Fruit fly (Drosophila melanogaster) whole organism, embryonic: ENCODE data around the gene CG13144.
A peak's percentile ranks its signal among the peaks of the same experiment; 100 is the strongest.

Experiments used
- Atf-2 ChIP-seq: fragments of 200-800 bp; sonication (Bioruptor generic); optimal IDR thresholded peaks from 2 replicates; lab custom pipeline; 2016; ENCODE audit warnings: missing biosample characterization, missing genetic modification characterization
- B-H2 ChIP-seq: fragments of 200-800 bp; sonication (Bioruptor generic); optimal IDR thresholded peaks from 2 replicates; lab custom pipeline; 2018; ENCODE audit warnings: missing biosample characterization, mild to moderate bottlenecking, missing genetic modification characterization
- Blimp-1 ChIP-seq: fragments of 200-800 bp; sonication (Bioruptor generic); optimal IDR thresholded peaks from 3 replicates; lab custom pipeline; 2018; ENCODE audit warnings: missing biosample characterization, missing genetic modification characterization, mild to moderate bottlenecking, moderate library complexity, missing genetic modification reagents
- CG10147 ChIP-seq: fragments of 200-800 bp; sonication (Bioruptor generic); optimal IDR thresholded peaks from 2 replicates; lab custom pipeline; 2019; ENCODE audit warnings: missing biosample characterization, mild to moderate bottlenecking, missing genetic modification characterization, moderate library complexity
- CG10462 ChIP-seq: fragments of 200-800 bp; sonication (Bioruptor generic); optimal IDR thresholded peaks from 2 replicates; lab custom pipeline; 2016; ENCODE audit warnings: missing biosample characterization, missing genetic modification characterization
- CG11695 ChIP-seq: fragments of 200-800 bp; sonication (Bioruptor generic); IDR thresholded peaks from 3 replicates; pipeline ENCODE4 v1.3.6; 2022; ENCODE audit warnings: missing biosample characterization, missing genetic modification characterization
- CG12236 ChIP-seq: fragments of 200-800 bp; sonication (Bioruptor generic); optimal IDR thresholded peaks from 2 replicates; lab custom pipeline; 2016; ENCODE audit warnings: missing biosample characterization, missing genetic modification characterization
- CG1647 ChIP-seq: fragments of 200-800 bp; sonication (Bioruptor generic); optimal IDR thresholded peaks from 3 replicates; lab custom pipeline; 2016; ENCODE audit warnings: missing biosample characterization, missing genetic modification characterization
- CG17359 ChIP-seq: fragments of 200-800 bp; sonication (Bioruptor generic); optimal IDR thresholded peaks from 3 replicates; lab custom pipeline; 2018; ENCODE audit warnings: missing biosample characterization, mild to moderate bottlenecking, missing genetic modification characterization, moderate library complexity
- CG1792 ChIP-seq: fragments of 200-800 bp; sonication (Bioruptor generic); optimal IDR thresholded peaks from 2 replicates; lab custom pipeline; 2016; ENCODE audit warnings: missing biosample characterization, missing genetic modification characterization
- CG1832 ChIP-seq: fragments of 200-800 bp; sonication (Bioruptor generic); optimal IDR thresholded peaks from 2 replicates; lab custom pipeline; 2017; ENCODE audit warnings: missing biosample characterization, mild to moderate bottlenecking, missing genetic modification characterization, inconsistent platforms
- CG18764 ChIP-seq: fragments of 200-800 bp; sonication (Bioruptor generic); optimal IDR thresholded peaks from 3 replicates; lab custom pipeline; 2016; ENCODE audit warnings: missing biosample characterization, missing genetic modification characterization
- CG2875 ChIP-seq: fragments of 200-800 bp; sonication (Bioruptor generic); optimal IDR thresholded peaks from 2 replicates; lab custom pipeline; 2017; ENCODE audit warnings: missing biosample characterization, mild to moderate bottlenecking, missing genetic modification characterization, missing genetic modification reagents
- CG30431 ChIP-seq: fragments of 200-800 bp; sonication (Bioruptor generic); optimal IDR thresholded peaks from 2 replicates; lab custom pipeline; 2017; ENCODE audit warnings: missing biosample characterization, missing genetic modification characterization
- CG31441 ChIP-seq: fragments of 200-800 bp; sonication (Bioruptor generic); IDR thresholded peaks from 2 replicates; pipeline ENCODE4 v1.3.6; 2022; ENCODE audit warnings: missing biosample characterization, missing genetic modification characterization
- CG32767 ChIP-seq: fragments of 200-800 bp; sonication (Bioruptor generic); IDR thresholded peaks from 2 replicates; pipeline ENCODE4 v1.3.6; 2022; ENCODE audit warnings: missing biosample characterization, missing genetic modification characterization
- CG32772 ChIP-seq: fragments of 200-800 bp; sonication (Bioruptor generic); IDR thresholded peaks from 2 replicates; pipeline ENCODE4 v1.3.6; 2022; ENCODE audit warnings: missing biosample characterization, missing genetic modification characterization
- CG43689 ChIP-seq: fragments of 200-800 bp; sonication (Bioruptor generic); IDR thresholded peaks from 2 replicates; pipeline ENCODE4 v1.3.6; 2022; ENCODE audit warnings: missing biosample characterization, missing genetic modification characterization
- CG4404 ChIP-seq: fragments of 200-800 bp; sonication (Bioruptor generic); IDR thresholded peaks from 2 replicates; pipeline ENCODE4 v1.3.6; 2022; ENCODE audit warnings: missing biosample characterization, missing genetic modification characterization
- CG4820 ChIP-seq: fragments of 200-800 bp; sonication (Bioruptor generic); optimal IDR thresholded peaks from 3 replicates; lab custom pipeline; 2016; ENCODE audit warnings: missing biosample characterization, missing genetic modification characterization
- CG4854 ChIP-seq: fragments of 200-800 bp; sonication (Bioruptor generic); optimal IDR thresholded peaks from 2 replicates; lab custom pipeline; 2016; ENCODE audit warnings: missing biosample characterization, missing genetic modification characterization, inconsistent platforms
- CG6683 ChIP-seq: fragments of 200-800 bp; sonication (Bioruptor generic); optimal IDR thresholded peaks from 2 replicates; lab custom pipeline; 2017; ENCODE audit warnings: missing biosample characterization, mild to moderate bottlenecking, missing genetic modification characterization, missing genetic modification reagents
- CG6813 ChIP-seq: fragments of 200-800 bp; sonication (Bioruptor generic); optimal IDR thresholded peaks from 2 replicates; lab custom pipeline; 2017; ENCODE audit warnings: missing biosample characterization, missing genetic modification characterization, mild to moderate bottlenecking, moderate library complexity, missing genetic modification reagents
- CG8924 ChIP-seq: fragments of 200-800 bp; optimal IDR thresholded peaks from 3 replicates; lab custom pipeline; 2019; ENCODE audit warnings: missing biosample characterization, mild to moderate bottlenecking, missing genetic modification characterization, moderate library complexity
- CG9215 ChIP-seq: fragments of 200-800 bp; sonication (Bioruptor generic); IDR thresholded peaks from 2 replicates; pipeline ENCODE4 v1.3.6; 2022; ENCODE audit warnings: missing biosample characterization, missing genetic modification characterization
- D19B ChIP-seq: fragments of 200-800 bp; sonication (Bioruptor generic); optimal IDR thresholded peaks from 2 replicates; lab custom pipeline; 2017; ENCODE audit warnings: missing biosample characterization, mild to moderate bottlenecking, missing genetic modification characterization
- Dll ChIP-seq: fragments of 200-800 bp; sonication (Bioruptor generic); IDR thresholded peaks from 4 replicates; pipeline ENCODE4 v1.3.6; 2022; ENCODE audit warnings: missing biosample characterization, missing genetic modification characterization; ENCODE audit not compliant: partially characterized antibody
- E2f2 ChIP-seq: fragments of 200-800 bp; sonication (Bioruptor generic); IDR thresholded peaks from 2 replicates; pipeline ENCODE4 v1.3.6; 2022; ENCODE audit warnings: missing biosample characterization, missing genetic modification characterization
- Gsc ChIP-seq: fragments of 200-800 bp; sonication (Bioruptor generic); IDR thresholded peaks from 2 replicates; pipeline ENCODE4 v1.3.6; 2022; ENCODE audit warnings: missing biosample characterization, missing genetic modification characterization
- HmgZ ChIP-seq: fragments of 200-800 bp; sonication (Bioruptor generic); optimal IDR thresholded peaks from 2 replicates; lab custom pipeline; 2018; ENCODE audit warnings: missing biosample characterization, mild to moderate bottlenecking, missing genetic modification characterization
- Hr51 ChIP-seq, 2 experiments: fragments of 200-800 bp; sonication (Bioruptor generic); optimal IDR thresholded peaks; 2 replicates in 1 of 2; 3 replicates in 1 of 2; lab custom pipeline; 2016 to 2018; ENCODE audit warnings: missing biosample characterization in 2 of 2, missing genetic modification characterization in 2 of 2, mild to moderate bottlenecking in 1 of 2, moderate library complexity in 1 of 2
- Mad ChIP-seq: fragments of 200-800 bp; sonication (Bioruptor generic); optimal IDR thresholded peaks from 2 replicates; lab custom pipeline; 2016; ENCODE audit warnings: missing biosample characterization, missing genetic modification characterization
- Med ChIP-seq: fragments of 200-800 bp; sonication (Bioruptor generic); peaks from one replicate; lab custom pipeline; 2016; ENCODE audit warnings: missing biosample characterization, missing genetic modification characterization, mild to moderate bottlenecking, inconsistent platforms, moderate library complexity
- Optix ChIP-seq: fragments of 200-800 bp; sonication (Bioruptor generic); IDR thresholded peaks from 3 replicates; pipeline ENCODE4 v1.3.6; 2022; ENCODE audit warnings: missing biosample characterization, missing genetic modification characterization
- Scr ChIP-seq: fragments of 200-800 bp; sonication (Bioruptor generic); IDR thresholded peaks from 2 replicates; pipeline ENCODE4 v1.3.6; 2022; ENCODE audit warnings: missing biosample characterization, missing genetic modification characterization; ENCODE audit not compliant: partially characterized antibody
- Six4 ChIP-seq: fragments of 200-800 bp; sonication (Bioruptor generic); optimal IDR thresholded peaks from 2 replicates; lab custom pipeline; 2016; ENCODE audit warnings: missing biosample characterization, missing genetic modification characterization
- btn ChIP-seq: fragments of 200-800 bp; sonication (Bioruptor generic); optimal IDR thresholded peaks from 2 replicates; lab custom pipeline; 2016; ENCODE audit warnings: missing biosample characterization, missing genetic modification characterization
- caup ChIP-seq: fragments of 200-800 bp; sonication (Bioruptor generic); optimal IDR thresholded peaks from 3 replicates; lab custom pipeline; 2017; ENCODE audit warnings: missing biosample characterization, mild to moderate bottlenecking, missing genetic modification characterization, moderate library complexity; ENCODE audit not compliant: severe bottlenecking
- gem ChIP-seq: fragments of 200-800 bp; sonication (Bioruptor generic); optimal IDR thresholded peaks from 2 replicates; lab custom pipeline; 2019; ENCODE audit warnings: missing biosample characterization, mild to moderate bottlenecking, missing genetic modification characterization, moderate library complexity
- lab ChIP-seq: fragments of 200-800 bp; sonication (Bioruptor generic); optimal IDR thresholded peaks from 3 replicates; lab custom pipeline; 2017; ENCODE audit warnings: missing biosample characterization, missing genetic modification characterization, mild to moderate bottlenecking, moderate library complexity, missing genetic modification reagents
- phol ChIP-seq: fragments of 200-800 bp; sonication (Bioruptor generic); optimal IDR thresholded peaks from 3 replicates; lab custom pipeline; 2018; ENCODE audit warnings: missing biosample characterization, mild to moderate bottlenecking, missing genetic modification characterization, moderate library complexity
- pum ChIP-seq: fragments of 200-800 bp; sonication (Bioruptor generic); optimal IDR thresholded peaks from 2 replicates; lab custom pipeline; 2016; ENCODE audit warnings: missing biosample characterization, missing genetic modification characterization
- row ChIP-seq: fragments of 200-800 bp; sonication (Bioruptor generic); IDR thresholded peaks from 3 replicates; pipeline ENCODE4 v1.3.6; 2022; ENCODE audit warnings: missing biosample characterization, missing genetic modification characterization
- scrt ChIP-seq: fragments of 200-800 bp; sonication (Bioruptor generic); optimal IDR thresholded peaks from 2 replicates; lab custom pipeline; 2018; ENCODE audit warnings: missing biosample characterization, mild to moderate bottlenecking, missing genetic modification characterization, moderate library complexity
- sim ChIP-seq: fragments of 200-800 bp; sonication (Bioruptor generic); IDR thresholded peaks from 2 replicates; pipeline ENCODE4 v1.3.6; 2022; ENCODE audit warnings: missing biosample characterization, missing genetic modification characterization
- sqz ChIP-seq: fragments of 200-800 bp; sonication (Bioruptor generic); optimal IDR thresholded peaks from 3 replicates; lab custom pipeline; 2018; ENCODE audit warnings: missing biosample characterization, mild to moderate bottlenecking, missing genetic modification characterization
- ssp ChIP-seq: fragments of 200-800 bp; sonication (Bioruptor generic); IDR thresholded peaks from 2 replicates; pipeline ENCODE4 v1.3.6; 2022; ENCODE audit warnings: missing biosample characterization, missing genetic modification characterization
- trem ChIP-seq: fragments of 200-800 bp; optimal IDR thresholded peaks from 3 replicates; lab custom pipeline; 2019; ENCODE audit warnings: missing biosample characterization, mild to moderate bottlenecking, missing genetic modification characterization, moderate library complexity
- yki ChIP-seq: fragments of >200 bp; optimal IDR thresholded peaks from 3 replicates; lab custom pipeline; 2018
- zf30C ChIP-seq: fragments of 200-800 bp; sonication (Bioruptor generic); optimal IDR thresholded peaks from 3 replicates; lab custom pipeline; 2018; ENCODE audit warnings: missing biosample characterization, mild to moderate bottlenecking, missing genetic modification characterization

The CG13144 gene

DNA sequence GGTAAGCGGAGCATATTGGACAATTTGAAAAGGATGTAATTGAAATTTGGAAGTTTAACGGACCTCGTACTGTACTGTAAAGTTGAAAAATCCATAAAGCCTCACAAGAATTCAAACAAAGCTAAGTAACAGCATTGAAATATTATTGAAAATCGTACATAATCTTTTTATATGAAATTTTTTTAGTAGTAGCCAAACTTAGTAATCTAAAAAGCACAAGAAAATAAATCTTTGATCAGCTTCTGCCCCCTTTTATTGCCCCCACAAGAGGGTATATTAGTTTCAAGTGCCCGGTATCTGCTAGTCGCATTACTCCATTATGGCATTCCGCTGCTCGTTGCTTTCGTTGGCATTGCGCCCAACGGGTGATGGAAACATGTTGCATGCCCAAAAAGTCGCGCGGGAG is 24.4 kb downstream of the CG13144 start (continued):
- no peak for TF ChIP-seq Mad (GFP tag; lab: Kevin White, UChicago)
- no peak for TF ChIP-seq CG1832 (GFP tag; lab: Kevin White, UChicago)
- TF ChIP-seq CG30431 (GFP tag; lab: Kevin White, UChicago) = peak; percentile 35
- peak; percentile 21 for TF ChIP-seq CG6683
- peak; percentile 75; the same call in 2 of the 3 replicates for TF ChIP-seq row
- TF ChIP-seq CG32772 (GFP tag; lab: Robert Waterston, UW) = no peak; the same call in 1 of the 2 replicates
- peak; percentile 61 for TF ChIP-seq CG6813 (GFP tag; lab: Kevin White, UChicago)
- no peak for TF ChIP-seq CG43689 (GFP tag; lab: Robert Waterston, UW)
- peak; percentile 37 for TF ChIP-seq trem
- no peak for TF ChIP-seq Scr (GFP tag; lab: Robert Waterston, UW)
- TF ChIP-seq btn (GFP tag; lab: Kevin White, UChicago) = peak; percentile 44
- TF ChIP-seq CG8924 = peak; percentile 62
- no peak for TF ChIP-seq scrt (GFP tag; lab: Kevin White, UChicago)
- peak; percentile 1 for TF ChIP-seq CG18764 (GFP tag; lab: Kevin White, UChicago)
- 0 out of 2 replicates have a peak, but pooled peaks have one; percentile 27 for TF ChIP-seq CG32767 (GFP tag; lab: Robert Waterston, UW)
- TF ChIP-seq CG10147 (GFP tag; lab: Kevin White, UChicago) = peak; percentile 2
- TF ChIP-seq CG1792 (GFP tag; lab: Kevin White, UChicago) = peak; percentile 37
- no peak for TF ChIP-seq zf30C (GFP tag; lab: Kevin White, UChicago)
- no peak for TF ChIP-seq Dll (GFP tag; lab: Robert Waterston, UW)
- peak; percentile 73 for TF ChIP-seq gem (tag; lab: Kevin White, UChicago)
- TF ChIP-seq Optix = no peak
- TF ChIP-seq Hr51 (GFP tag; optimal IDR thresholded peaks at IDR 0.05; lab: Kevin White, UChicago) = no peak
- peak; percentile 60 for TF ChIP-seq CG2875
- peak; percentile 84 for TF ChIP-seq D19B (GFP tag; lab: Kevin White, UChicago)
- TF ChIP-seq ssp (GFP tag; lab: Robert Waterston, UW) = peak; percentile 64; the same call in 1 of the 2 replicates
- TF ChIP-seq CG1647 = peak; percentile 14
- TF ChIP-seq E2f2 (GFP tag; lab: Robert Waterston, UW) = 0 out of 2 replicates have a peak, but pooled peaks have one; percentile 30
- peak; percentile 78 for TF ChIP-seq CG31441 (GFP tag; lab: Robert Waterston, UW)
- peak; percentile 48 for TF ChIP-seq lab
- no peak for TF ChIP-seq CG12236 (GFP tag; lab: Kevin White, UChicago)
- TF ChIP-seq CG17359 (tag; lab: Kevin White, UChicago) = peak; percentile 74
- TF ChIP-seq CG4854 (GFP tag; lab: Kevin White, UChicago) = peak; percentile 14
- TF ChIP-seq yki (lab: Kevin White, UChicago) = no peak
- TF ChIP-seq pum (GFP tag; lab: Kevin White, UChicago) = peak; percentile 53
- peak; percentile 58; the same call in 1 of the 2 replicates for TF ChIP-seq CG4404 (GFP tag; lab: Robert Waterston, UW)
- peak; percentile 19 for TF ChIP-seq sqz (GFP tag; lab: Kevin White, UChicago)
- peak; percentile 49 for TF ChIP-seq Gsc
- peak; percentile 15 for TF ChIP-seq CG10462 (GFP tag; lab: Kevin White, UChicago)
- peak; percentile 84 for TF ChIP-seq phol (tag; lab: Kevin White, UChicago)
- TF ChIP-seq HmgZ (tag; lab: Kevin White, UChicago) = no peak
- TF ChIP-seq caup (GFP tag; lab: Kevin White, UChicago) = no peak
- peak; percentile 74 for TF ChIP-seq Blimp-1 (GFP tag; lab: Kevin White, UChicago)
- TF ChIP-seq Med (GFP tag; lab: Kevin White, UChicago) = peak; percentile 84
- TF ChIP-seq CG9215 (GFP tag; lab: Robert Waterston, UW) = no peak
- peak; percentile 54; the same call in 2 of the 3 replicates for TF ChIP-seq CG11695
- peak; percentile 60 for TF ChIP-seq Six4 (GFP tag; lab: Kevin White, UChicago)
- peak; percentile 68 for TF ChIP-seq CG4820
- TF ChIP-seq Atf-2 (GFP tag; lab: Kevin White, UChicago) = peak; percentile 20
- no peak for TF ChIP-seq B-H2 (GFP tag; lab: Kevin White, UChicago)
- TF ChIP-seq sim (GFP tag; lab: Robert Waterston, UW) = peak; percentile 31; the same call in 1 of the 2 replicates
